Fruit fly (Drosophila melanogaster): ENCODE measurements around the gene xmas.

The xmas gene

DNA sequence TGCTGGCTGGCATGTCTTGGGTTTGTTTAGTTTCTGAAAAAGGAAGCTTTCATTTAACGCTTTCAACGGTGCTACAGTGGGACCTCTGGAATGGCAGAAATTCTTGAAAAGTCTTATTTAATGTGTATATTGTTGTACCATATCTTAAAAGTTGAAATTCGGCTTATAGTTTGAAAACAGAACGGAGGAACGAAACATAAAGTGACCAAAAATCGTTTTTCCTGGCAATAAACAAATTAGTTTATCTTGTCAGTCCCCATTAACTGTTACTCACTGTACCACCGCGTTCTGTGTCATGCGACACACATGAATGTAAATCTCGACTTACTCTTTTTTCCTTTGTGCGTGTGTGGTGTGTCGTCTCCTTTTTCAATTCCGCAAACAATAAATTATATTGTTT lies 13.0 kb upstream of the xmas start:
- TF ChIP-seq CG7368 (GFP tag; optimal IDR thresholded peaks at IDR 0.05) (no peak), svp (GFP tag) (peak; percentile 81), CG4318 (GFP tag; optimal IDR thresholded peaks at IDR 0.05) (no peak), fd59A (GFP tag; optimal IDR thresholded peaks at IDR 0.05) (no peak), CG8119 (GFP tag; IDR thresholded peaks at IDR 0.05) (no peak), Eip78C (GFP tag) (peak; percentile 76), CG32006 (GFP tag; optimal IDR thresholded peaks at IDR 0.05) (no peak), Hr39 (GFP tag; optimal IDR thresholded peaks at IDR 0.05) (peak; percentile 75), esn (GFP tag; optimal IDR thresholded peaks at IDR 0.05) (peak; percentile 68), Hr38 (GFP tag; optimal IDR thresholded peaks at IDR 0.05) (no peak), fkh (GFP tag; optimal IDR thresholded peaks at IDR 0.05) (no peak), CG6792 (GFP tag; optimal IDR thresholded peaks at IDR 0.05) (peak; percentile 43), Gug (GFP tag; IDR thresholded peaks at IDR 0.05) (no peak), CG31627 (GFP tag; optimal IDR thresholded peaks at IDR 0.05) (peak; percentile 70), Sox102F (GFP tag; optimal IDR thresholded peaks at IDR 0.05) (peak; percentile 60), CG34406 (GFP tag; optimal IDR thresholded peaks at IDR 0.05) (peak; percentile 22), dsx (GFP tag; optimal IDR thresholded peaks at IDR 0.05; ENCODE audit: poor library complexity, severe bottlenecking) (no peak), CG16779 (tag; optimal IDR thresholded peaks at IDR 0.05) (no peak), CG11294 (GFP tag; IDR thresholded peaks at IDR 0.05) (no peak), salr (GFP tag; optimal IDR thresholded peaks at IDR 0.05) (no peak), Ets21C (GFP tag; optimal IDR thresholded peaks at IDR 0.05) (peak; percentile 46), cyc (GFP tag; optimal IDR thresholded peaks at IDR 0.05) (peak; percentile 69), CG10631 (GFP tag; optimal IDR thresholded peaks at IDR 0.05) (peak; percentile 28), CG8319 (GFP tag; optimal IDR thresholded peaks at IDR 0.05) (no peak), CG10669 (GFP tag; optimal IDR thresholded peaks at IDR 0.05) (no peak), net (GFP tag; optimal IDR thresholded peaks at IDR 0.05) (peak; percentile 11), CG3032 (tag; optimal IDR thresholded peaks at IDR 0.05) (no peak), dac (GFP tag; optimal IDR thresholded peaks at IDR 0.05) (no peak), CG8632 (GFP tag; optimal IDR thresholded peaks at IDR 0.05) (no peak), CG6808 (GFP tag; optimal IDR thresholded peaks at IDR 0.05) (peak; percentile 33), fd85E (GFP tag; optimal IDR thresholded peaks at IDR 0.05) (no peak), CG6276 (GFP tag; optimal IDR thresholded peaks at IDR 0.05) (no peak), Ets96B (tag; optimal IDR thresholded peaks at IDR 0.05) (no peak), Sox15 (GFP tag; optimal IDR thresholded peaks at IDR 0.05) (peak; percentile 3), acj6 (GFP tag; optimal IDR thresholded peaks at IDR 0.05) (peak; percentile 34), Eip75B (GFP tag; optimal IDR thresholded peaks at IDR 0.05) (peak; percentile 37), eg (GFP tag; IDR thresholded peaks at IDR 0.05) (no peak), spab (GFP tag; optimal IDR thresholded peaks at IDR 0.05) (peak; percentile 1), pdm3 (GFP tag; optimal IDR thresholded peaks at IDR 0.05) (peak; percentile 44), ss (GFP tag; optimal IDR thresholded peaks at IDR 0.05) (peak in 1 of 2 experiments; percentile 27), vri (GFP tag; optimal IDR thresholded peaks at IDR 0.05) (no peak), Smox (GFP tag; optimal IDR thresholded peaks at IDR 0.05) (peak; percentile 64), topi (GFP tag; optimal IDR thresholded peaks at IDR 0.05) (peak; percentile 73), CG15336 (GFP tag; IDR thresholded peaks at IDR 0.05) (no peak), Hr4 (GFP tag; optimal IDR thresholded peaks at IDR 0.05) (no peak), CG6854 (GFP tag; optimal IDR thresholded peaks at IDR 0.05) (no peak), Lpt (GFP tag; optimal IDR thresholded peaks at IDR 0.05) (no peak), lz (GFP tag; optimal IDR thresholded peaks at IDR 0.05) (peak; percentile 62), CG9139 (GFP tag; optimal IDR thresholded peaks at IDR 0.05) (peak; percentile 24), Blimp-1 (GFP tag; optimal IDR thresholded peaks at IDR 0.05) (peak; percentile 0), Sox14 (GFP tag; optimal IDR thresholded peaks at IDR 0.05) (peak; percentile 41), CG6163 (GFP tag; IDR thresholded peaks at IDR 0.05) (peak; percentile 11; the same call in 1 of the 3 replicates), CG11762 (GFP tag; optimal IDR thresholded peaks at IDR 0.05; ENCODE audit: insufficient read depth) (no peak)

Measured in whole organism, prepupa.